Fruit fly (Drosophila melanogaster) whole organism, pupa: ENCODE measurements around the gene Hsp70Ab.
A peak's percentile ranks its signal among the peaks of the same experiment; 100 is the strongest.

Source experiments
- CG13204 ChIP-seq: fragments of 200-800 bp; sonication (Bioruptor generic); optimal IDR thresholded peaks from 2 replicates; lab custom pipeline; 2018; ENCODE audit warnings: missing biosample characterization, mild to moderate bottlenecking, missing genetic modification characterization, moderate library complexity
- CG17806 ChIP-seq: fragments of 200-800 bp; sonication (Bioruptor generic); optimal IDR thresholded peaks from 2 replicates; lab custom pipeline; 2018; ENCODE audit warnings: missing biosample characterization, mild to moderate bottlenecking, missing genetic modification characterization, moderate library complexity
- CG32121 ChIP-seq: fragments of 200-800 bp; sonication (Bioruptor generic); IDR thresholded peaks from 2 replicates; pipeline ENCODE4 v1.3.6; 2022; ENCODE audit warnings: missing biosample characterization, missing genetic modification characterization
- CG34367 ChIP-seq: fragments of 200-800 bp; sonication (Bioruptor generic); optimal IDR thresholded peaks from 2 replicates; lab custom pipeline; 2018; ENCODE audit warnings: missing biosample characterization, mild to moderate bottlenecking, missing genetic modification characterization
- CG8159 ChIP-seq: fragments of 200-800 bp; sonication (Bioruptor generic); optimal IDR thresholded peaks from 3 replicates; lab custom pipeline; 2018; ENCODE audit warnings: missing biosample characterization, mild to moderate bottlenecking, missing genetic modification characterization, moderate library complexity
- CG8301 ChIP-seq: fragments of 200-800 bp; sonication (Bioruptor generic); optimal IDR thresholded peaks from 2 replicates; lab custom pipeline; 2018; ENCODE audit warnings: missing biosample characterization, mild to moderate bottlenecking, missing genetic modification characterization
- CG9948 ChIP-seq: fragments of 200-800 bp; sonication (Bioruptor generic); optimal IDR thresholded peaks from 2 replicates; lab custom pipeline; 2018; ENCODE audit warnings: missing biosample characterization, mild to moderate bottlenecking, missing genetic modification characterization, moderate library complexity
- EcR ChIP-seq: fragments of 200-800 bp; sonication (Bioruptor generic); optimal IDR thresholded peaks from 3 replicates; lab custom pipeline; 2019; ENCODE audit warnings: missing biosample characterization, missing genetic modification characterization, mild to moderate bottlenecking, moderate library complexity, missing genetic modification reagents
- Pif1B ChIP-seq: fragments of 200-800 bp; sonication (Bioruptor generic); optimal IDR thresholded peaks from 3 replicates; lab custom pipeline; 2016; ENCODE audit warnings: missing biosample characterization, missing genetic modification characterization
- fd96Ca ChIP-seq: fragments of 200-800 bp; sonication (Bioruptor generic); IDR thresholded peaks from 3 replicates; pipeline ENCODE4 v1.3.6; 2022; ENCODE audit warnings: missing biosample characterization, missing genetic modification characterization
- rn ChIP-seq: fragments of 200-800 bp; sonication (Bioruptor generic); IDR thresholded peaks from 2 replicates; pipeline ENCODE4 v1.3.6; 2022; ENCODE audit warnings: missing biosample characterization, missing genetic modification characterization

dm6 chr3R:11937427-11938114 lies 20.8 kb upstream of the Hsp70Ab start:
- no peak for TF ChIP-seq CG34367 (tag; lab: Kevin White, UChicago)
- TF ChIP-seq CG9948 (tag; lab: Kevin White, UChicago): peak; percentile 34
- peak; percentile 88 for TF ChIP-seq fd96Ca (GFP tag; lab: Robert Waterston, UW)
- TF ChIP-seq CG8301: peak; percentile 51
- TF ChIP-seq CG17806 (tag; lab: Kevin White, UChicago): peak; percentile 69
- TF ChIP-seq CG13204: peak; percentile 60
- TF ChIP-seq CG32121 (GFP tag; lab: Robert Waterston, UW): peak; percentile 57
- peak; percentile 65 for TF ChIP-seq rn (GFP tag; lab: Robert Waterston, UW)
- peak; percentile 58 for TF ChIP-seq CG8159
- TF ChIP-seq Pif1B (GFP tag; lab: Kevin White, UChicago): peak; percentile 12
- peak; percentile 64 for TF ChIP-seq EcR (GFP tag; lab: Kevin White, UChicago)
